Worm (Caenorhabditis elegans): ENCODE data around the gene Y41D4B.6.
"Not testable (repeated sequence)": the region's sequence is repeated elsewhere in the genome, so short reads cannot be mapped to it uniquely, and the experiment has no call there.

Gene Y41D4B.6

DNA sequence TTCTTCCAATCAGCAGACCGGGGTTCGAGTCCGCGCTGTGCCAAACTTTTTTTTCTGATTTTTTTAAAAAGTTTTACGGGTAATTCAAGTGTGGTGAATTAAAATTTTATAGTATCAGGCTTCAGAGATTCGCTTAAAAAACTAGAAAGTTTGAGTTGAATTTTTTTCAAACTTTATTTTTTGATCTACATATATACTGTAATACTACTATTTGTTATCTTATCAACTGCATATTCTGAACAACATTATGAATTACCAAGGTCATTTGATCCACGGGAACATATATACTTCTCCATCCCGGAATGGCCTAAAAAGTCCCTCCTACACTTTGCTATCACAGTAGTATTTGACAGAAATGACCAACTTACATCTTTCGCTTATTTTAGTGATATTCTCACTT is at the start of gene Y41D4B.6:
Y41D4B.6 (plus strand) TSS at position 301 of the 400 bp plus-strand sequence.
- TF ChIP-seq T22C8.4 (GFP tag; IDR thresholded peaks at IDR 0.05) (no peak), med-1 (GFP tag; optimal IDR thresholded peaks at IDR 0.05; ENCODE audit: insufficient read depth) (no peak), cog-1 (tag; optimal IDR thresholded peaks at IDR 0.05) (no peak), tab-1 (GFP tag; IDR thresholded peaks at IDR 0.05) (no peak), flt-1 (GFP tag; IDR thresholded peaks at IDR 0.05) (no peak), ztf-23 (GFP tag; IDR thresholded peaks at IDR 0.05) (no peak), ztf-29 (GFP tag; IDR thresholded peaks at IDR 0.05) (no peak), klf-2 (GFP tag; conservative IDR thresholded peaks at IDR 0.05) (no peak), ref-1 (GFP tag; conservative IDR thresholded peaks at IDR 0.05) (no peak)

DNA sequence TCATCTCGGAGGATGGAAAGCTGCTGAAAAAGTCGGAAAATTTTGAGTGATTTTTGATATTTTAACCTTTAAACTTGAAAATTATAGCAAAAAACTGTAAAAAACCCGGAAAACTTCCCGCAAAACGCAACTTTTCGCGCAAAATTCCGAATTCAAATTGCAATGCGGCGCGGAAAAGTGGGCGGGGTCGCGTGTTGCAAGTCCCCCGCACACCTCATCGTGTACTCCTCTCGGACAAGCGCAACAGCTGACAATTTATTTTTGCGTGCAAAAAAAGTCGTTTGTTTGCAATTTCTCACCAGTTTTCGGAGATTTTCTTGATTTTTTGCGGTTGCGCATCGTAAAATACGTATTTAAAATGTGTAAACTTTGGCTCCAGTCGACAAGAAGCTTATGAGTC is 37.7 kb upstream of the Y41D4B.6 start, which contains the start of gene npp-8:
npp-8 (minus strand) TSS at position 23 of the 400 bp plus-strand sequence.
- TF ChIP-seq ztf-29 (GFP tag; IDR thresholded peaks at IDR 0.05) (no peak), cog-1 (tag; optimal IDR thresholded peaks at IDR 0.05) (peak; percentile 73), ztf-23 (GFP tag; IDR thresholded peaks at IDR 0.05) (peak; percentile 93), med-1 (GFP tag; optimal IDR thresholded peaks at IDR 0.05; ENCODE audit: insufficient read depth) (peak; percentile 79), ref-1 (GFP tag; conservative IDR thresholded peaks at IDR 0.05) (peak; percentile 67), klf-2 (GFP tag; conservative IDR thresholded peaks at IDR 0.05) (peak; percentile 85), flt-1 (GFP tag; IDR thresholded peaks at IDR 0.05) (peak; percentile 90), tab-1 (GFP tag; IDR thresholded peaks at IDR 0.05) (peak; percentile 81), T22C8.4 (GFP tag; IDR thresholded peaks at IDR 0.05) (peak; percentile 65; the same call in 1 of the 2 replicates)

- no peak for TF ChIP-seq med-1 (GFP tag; optimal IDR thresholded peaks at IDR 0.05; ENCODE audit: insufficient read depth)
These were observed 36.5 kb upstream of the Y41D4B.6 start, which contains the start of gene ced-2 for ce11 chrIV:1597018-1597417. TSS of gene ced-2 (plus strand) at chrIV:1597318.

- no peak for TF ChIP-seq flt-1 (GFP tag; IDR thresholded peaks at IDR 0.05)
- TF ChIP-seq T22C8.4 (GFP tag; IDR thresholded peaks at IDR 0.05): no peak
- TF ChIP-seq klf-2 (GFP tag; conservative IDR thresholded peaks at IDR 0.05): no peak
- TF ChIP-seq ztf-29 (GFP tag; IDR thresholded peaks at IDR 0.05): no peak
- no peak for TF ChIP-seq tab-1 (GFP tag; IDR thresholded peaks at IDR 0.05)
- no peak for TF ChIP-seq cog-1 (tag; optimal IDR thresholded peaks at IDR 0.05)
- no peak for TF ChIP-seq ref-1 (GFP tag; conservative IDR thresholded peaks at IDR 0.05)
- TF ChIP-seq ztf-23 (GFP tag; IDR thresholded peaks at IDR 0.05): no peak
- TF ChIP-seq med-1 (GFP tag; optimal IDR thresholded peaks at IDR 0.05; ENCODE audit: insufficient read depth): no peak
These were observed 32.8 kb upstream of the Y41D4B.6 start for ce11 chrIV:1600784-1601183.

DNA sequence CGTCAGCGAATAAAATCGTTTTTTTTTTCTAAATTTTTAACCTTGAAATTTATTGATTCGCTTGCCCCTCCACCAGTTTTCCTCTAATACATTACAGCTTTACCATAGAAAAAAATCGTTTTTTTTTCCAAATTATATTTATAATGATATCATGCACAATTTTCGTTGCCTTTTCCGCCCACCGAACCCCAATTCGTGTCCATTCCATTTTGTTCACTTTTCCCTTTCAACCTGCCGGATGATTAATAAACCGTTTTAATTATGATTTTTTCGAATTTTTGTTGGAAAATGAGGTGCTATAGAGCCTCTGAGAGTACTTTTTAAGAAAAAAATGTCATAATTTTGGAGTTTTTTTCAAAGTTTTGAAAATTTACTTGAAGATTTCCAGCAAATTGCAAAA is 32.2 kb upstream of the Y41D4B.6 start, which contains the start of gene set-23:
set-23 (plus strand) TSS at position 301 of the 400 bp plus-strand sequence.
- TF ChIP-seq klf-2 (GFP tag; conservative IDR thresholded peaks at IDR 0.05) (no peak), flt-1 (GFP tag; IDR thresholded peaks at IDR 0.05) (no peak), T22C8.4 (GFP tag; IDR thresholded peaks at IDR 0.05) (no peak), ztf-29 (GFP tag; IDR thresholded peaks at IDR 0.05) (no peak), tab-1 (GFP tag; IDR thresholded peaks at IDR 0.05) (no peak), cog-1 (tag; optimal IDR thresholded peaks at IDR 0.05) (no peak), ztf-23 (GFP tag; IDR thresholded peaks at IDR 0.05) (no peak), med-1 (GFP tag; optimal IDR thresholded peaks at IDR 0.05; ENCODE audit: insufficient read depth) (no peak)

ce11 chrIV:1602936-1603457 is 30.5 kb upstream of the Y41D4B.6 start:
- TF ChIP-seq T22C8.4 (GFP tag; IDR thresholded peaks at IDR 0.05) (peak; percentile 81), ztf-23 (GFP tag; IDR thresholded peaks at IDR 0.05) (no peak)

ce11 chrIV:1605276-1605762 is 28.2 kb upstream of the Y41D4B.6 start, which contains the start of gene Y41D4B.11:
TSS of gene Y41D4B.11 (plus strand) at chrIV:1605712.
- TF ChIP-seq klf-2 (GFP tag; conservative IDR thresholded peaks at IDR 0.05): no peak
- no peak for TF ChIP-seq T22C8.4 (GFP tag; IDR thresholded peaks at IDR 0.05)
- no peak for TF ChIP-seq ztf-23 (GFP tag; IDR thresholded peaks at IDR 0.05)
- no peak for TF ChIP-seq med-1 (GFP tag; optimal IDR thresholded peaks at IDR 0.05; ENCODE audit: insufficient read depth)

ce11 chrIV:1609973-1610372 is 23.6 kb upstream of the Y41D4B.6 start, which contains the start of gene dsl-3:
TSS of gene dsl-3 (plus strand) at chrIV:1610273.
- not testable (repeated sequence) for TF ChIP-seq cog-1 (tag; optimal IDR thresholded peaks at IDR 0.05); T22C8.4 (GFP tag; IDR thresholded peaks at IDR 0.05); med-1 (GFP tag; optimal IDR thresholded peaks at IDR 0.05; ENCODE audit: insufficient read depth)

DNA sequence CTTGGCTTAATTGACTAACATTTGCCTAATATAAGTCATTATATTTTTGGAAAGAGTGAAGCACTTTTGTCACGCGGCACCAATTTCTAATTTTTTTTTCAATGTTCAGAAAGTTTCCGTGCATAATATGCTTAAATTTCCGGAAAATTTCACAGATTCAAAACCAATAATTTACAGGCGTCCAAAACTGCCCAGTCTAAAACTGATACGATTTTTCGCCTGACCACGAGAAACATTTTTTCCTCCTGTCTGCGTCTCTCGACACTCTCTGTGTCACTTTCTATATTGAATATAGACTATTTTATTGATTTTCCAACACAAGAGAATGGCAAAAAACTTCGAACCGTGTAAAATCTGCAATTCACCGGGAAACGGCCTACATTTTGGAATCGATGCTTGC is 20.0 kb upstream of the Y41D4B.6 start, which contains the start of gene nhr-122:
nhr-122 (plus strand) TSS at position 301 of the 400 bp plus-strand sequence.
- TF ChIP-seq ztf-29 (GFP tag; IDR thresholded peaks at IDR 0.05): no peak
- TF ChIP-seq ref-1 (GFP tag; conservative IDR thresholded peaks at IDR 0.05): no peak
- no peak for TF ChIP-seq T22C8.4 (GFP tag; IDR thresholded peaks at IDR 0.05)
- no peak for TF ChIP-seq ztf-23 (GFP tag; IDR thresholded peaks at IDR 0.05)
- no peak for TF ChIP-seq flt-1 (GFP tag; IDR thresholded peaks at IDR 0.05)
- no peak for TF ChIP-seq klf-2 (GFP tag; conservative IDR thresholded peaks at IDR 0.05)
- TF ChIP-seq cog-1 (tag; optimal IDR thresholded peaks at IDR 0.05): no peak
- TF ChIP-seq med-1 (GFP tag; optimal IDR thresholded peaks at IDR 0.05; ENCODE audit: insufficient read depth): no peak
- TF ChIP-seq tab-1 (GFP tag; IDR thresholded peaks at IDR 0.05): no peak

ce11 chrIV:1619519-1620311 is 13.8 kb upstream of the Y41D4B.6 start, which contains the start of gene nhr-92:
TSS of gene nhr-92 (plus strand) at chrIV:1620094.
- TF ChIP-seq tab-1 (GFP tag; IDR thresholded peaks at IDR 0.05) (no peak), med-1 (GFP tag; optimal IDR thresholded peaks at IDR 0.05; ENCODE audit: insufficient read depth) (no peak), T22C8.4 (GFP tag; IDR thresholded peaks at IDR 0.05) (peak; percentile 81)
